Fruit fly (Drosophila melanogaster) whole organism, prepupa: ENCODE measurements around the gene CG14137.

Source experiments
- CG10669 ChIP-seq: fragments of 200-800 bp; sonication (Bioruptor generic); optimal IDR thresholded peaks from 3 replicates; lab custom pipeline; 2018; ENCODE audit warnings: missing biosample characterization, mild to moderate bottlenecking, missing genetic modification characterization, moderate library complexity
- CG11762 ChIP-seq: fragments of 200-800 bp; sonication (Bioruptor generic); optimal IDR thresholded peaks from 3 replicates; lab custom pipeline; 2016; ENCODE audit warnings: missing biosample characterization, missing genetic modification characterization; ENCODE audit not compliant: insufficient read depth
- CG15336 ChIP-seq: fragments of 200-800 bp; sonication (Bioruptor generic); IDR thresholded peaks from 2 replicates; pipeline ENCODE4 v1.3.6; 2022; ENCODE audit warnings: missing biosample characterization, missing genetic modification characterization
- CG1621 ChIP-seq: fragments of 200-800 bp; sonication (Bioruptor generic); optimal IDR thresholded peaks from 3 replicates; lab custom pipeline; 2018; ENCODE audit warnings: missing biosample characterization, mild to moderate bottlenecking, missing genetic modification characterization
- CG3032 ChIP-seq: fragments of 200-800 bp; optimal IDR thresholded peaks from 2 replicates; lab custom pipeline; 2019; ENCODE audit warnings: missing biosample characterization, mild to moderate bottlenecking, missing genetic modification characterization, moderate library complexity
- CG31627 ChIP-seq: fragments of 200-800 bp; sonication (Bioruptor generic); optimal IDR thresholded peaks from 3 replicates; lab custom pipeline; 2016; ENCODE audit warnings: missing biosample characterization, missing genetic modification characterization
- CG32006 ChIP-seq: fragments of 200-800 bp; sonication (Bioruptor generic); optimal IDR thresholded peaks from 3 replicates; lab custom pipeline; 2017; ENCODE audit warnings: missing biosample characterization, mild to moderate bottlenecking, missing genetic modification characterization
- CG34406 ChIP-seq: fragments of 200-800 bp; sonication (Bioruptor generic); optimal IDR thresholded peaks from 3 replicates; lab custom pipeline; 2016; ENCODE audit warnings: missing biosample characterization, missing genetic modification characterization
- CG3919 ChIP-seq: fragments of 200-800 bp; sonication (Bioruptor generic); optimal IDR thresholded peaks from 3 replicates; lab custom pipeline; 2016; ENCODE audit warnings: missing biosample characterization, missing genetic modification characterization
- CG4318 ChIP-seq: fragments of 200-800 bp; sonication (Bioruptor generic); optimal IDR thresholded peaks from 3 replicates; lab custom pipeline; 2017; ENCODE audit warnings: missing biosample characterization, mild to moderate bottlenecking, missing genetic modification characterization
- CG6163 ChIP-seq: fragments of 200-800 bp; sonication (Bioruptor generic); IDR thresholded peaks from 3 replicates; pipeline ENCODE4 v1.3.6; 2022; ENCODE audit warnings: missing biosample characterization, missing genetic modification characterization
- CG6276 ChIP-seq: fragments of 200-800 bp; sonication (Bioruptor generic); optimal IDR thresholded peaks from 2 replicates; lab custom pipeline; 2017; ENCODE audit warnings: missing biosample characterization, mild to moderate bottlenecking, missing genetic modification characterization
- CG6792 ChIP-seq: fragments of 200-800 bp; sonication (Bioruptor generic); optimal IDR thresholded peaks from 3 replicates; lab custom pipeline; 2016; ENCODE audit warnings: missing biosample characterization, missing genetic modification characterization
- CG6854 ChIP-seq: fragments of 200-800 bp; sonication (Bioruptor generic); optimal IDR thresholded peaks from 2 replicates; lab custom pipeline; 2017; ENCODE audit warnings: missing biosample characterization, mild to moderate bottlenecking, missing genetic modification characterization
- CG7368 ChIP-seq: fragments of 200-800 bp; sonication (Bioruptor generic); optimal IDR thresholded peaks from 3 replicates; lab custom pipeline; 2016; ENCODE audit warnings: missing biosample characterization, missing genetic modification characterization
- CG8119 ChIP-seq: fragments of 200-800 bp; sonication (Bioruptor generic); IDR thresholded peaks from 3 replicates; pipeline ENCODE4 v1.3.6; 2022; ENCODE audit warnings: missing biosample characterization, missing genetic modification characterization
- CG8319 ChIP-seq: fragments of 200-800 bp; sonication (Bioruptor generic); optimal IDR thresholded peaks from 3 replicates; lab custom pipeline; 2016; ENCODE audit warnings: missing biosample characterization, missing genetic modification characterization
- CG8632 ChIP-seq: fragments of 200-800 bp; sonication (Bioruptor generic); optimal IDR thresholded peaks from 3 replicates; lab custom pipeline; 2016; ENCODE audit warnings: missing biosample characterization, missing genetic modification characterization
- CG9139 ChIP-seq: fragments of 200-800 bp; sonication (Bioruptor generic); optimal IDR thresholded peaks from 3 replicates; lab custom pipeline; 2017; ENCODE audit warnings: missing biosample characterization, mild to moderate bottlenecking, missing genetic modification characterization
- Eip78C ChIP-seq: fragments of 200-800 bp; sonication (Bioruptor generic); peaks from one replicate; lab custom pipeline; 2016; ENCODE audit warnings: missing biosample characterization, missing genetic modification characterization
- Eip93F ChIP-seq: fragments of 200-800 bp; sonication (Bioruptor generic); optimal IDR thresholded peaks from 2 replicates; lab custom pipeline; 2016; ENCODE audit warnings: missing biosample characterization, mild to moderate bottlenecking, missing genetic modification characterization
- Ets21C ChIP-seq: fragments of 200-800 bp; sonication (Bioruptor generic); optimal IDR thresholded peaks from 3 replicates; lab custom pipeline; 2016; ENCODE audit warnings: missing biosample characterization, missing genetic modification characterization
- Hr38 ChIP-seq: sonication (Bioruptor generic); optimal IDR thresholded peaks from 2 replicates; lab custom pipeline; 2016; ENCODE audit warnings: missing biosample characterization, missing genetic modification characterization
- Hr39 ChIP-seq: fragments of 200-800 bp; sonication (Bioruptor generic); optimal IDR thresholded peaks from 2 replicates; lab custom pipeline; 2016; ENCODE audit warnings: missing biosample characterization, missing genetic modification characterization
- Lpt ChIP-seq: fragments of 200-800 bp; sonication (Bioruptor generic); optimal IDR thresholded peaks from 3 replicates; lab custom pipeline; 2016; ENCODE audit warnings: missing biosample characterization, missing genetic modification characterization
- Met ChIP-seq: fragments of 200-800 bp; sonication (Bioruptor generic); optimal IDR thresholded peaks from 3 replicates; lab custom pipeline; 2016; ENCODE audit warnings: missing biosample characterization, missing genetic modification characterization
- OdsH ChIP-seq: fragments of 200-800 bp; sonication (Bioruptor generic); optimal IDR thresholded peaks from 3 replicates; lab custom pipeline; 2016; ENCODE audit warnings: missing biosample characterization, missing genetic modification characterization
- Smox ChIP-seq: fragments of 200-800 bp; sonication (Bioruptor generic); optimal IDR thresholded peaks from 3 replicates; lab custom pipeline; 2016; ENCODE audit warnings: missing biosample characterization, missing genetic modification characterization
- Sox102F ChIP-seq: fragments of 200-800 bp; sonication (Bioruptor generic); optimal IDR thresholded peaks from 2 replicates; lab custom pipeline; 2016; ENCODE audit warnings: missing biosample characterization, mild to moderate bottlenecking, missing genetic modification characterization
- acj6 ChIP-seq: fragments of 200-800 bp; sonication (Bioruptor generic); optimal IDR thresholded peaks from 3 replicates; lab custom pipeline; 2016; ENCODE audit warnings: missing biosample characterization, missing genetic modification characterization
- esn ChIP-seq: fragments of 200-800 bp; sonication (Bioruptor generic); optimal IDR thresholded peaks from 2 replicates; lab custom pipeline; 2016; ENCODE audit warnings: missing biosample characterization, mild to moderate bottlenecking, missing genetic modification characterization, moderate library complexity
- fd85E ChIP-seq: fragments of 200-800 bp; sonication (Bioruptor generic); optimal IDR thresholded peaks from 3 replicates; lab custom pipeline; 2016; ENCODE audit warnings: missing biosample characterization, missing genetic modification characterization
- fkh ChIP-seq: fragments of 200-800 bp; sonication (Bioruptor generic); optimal IDR thresholded peaks from 3 replicates; lab custom pipeline; 2017; ENCODE audit warnings: missing biosample characterization, mild to moderate bottlenecking, missing genetic modification characterization, moderate library complexity
- net ChIP-seq: fragments of 200-800 bp; sonication (Bioruptor generic); optimal IDR thresholded peaks from 3 replicates; lab custom pipeline; 2016; ENCODE audit warnings: missing biosample characterization, missing genetic modification characterization
- pdm3 ChIP-seq: fragments of 200-800 bp; sonication (Bioruptor generic); optimal IDR thresholded peaks from 3 replicates; lab custom pipeline; 2016; ENCODE audit warnings: missing biosample characterization, missing genetic modification characterization
- ss ChIP-seq, 2 experiments: fragments of 200-800 bp; sonication (Bioruptor generic); optimal IDR thresholded peaks; 2 replicates in 1 of 2; 3 replicates in 1 of 2; lab custom pipeline; 2017 to 2018; ENCODE audit warnings: mild to moderate bottlenecking in 2 of 2, missing biosample characterization in 2 of 2, missing genetic modification characterization in 2 of 2, moderate library complexity in 1 of 2
- svp ChIP-seq: fragments of 200-800 bp; sonication (Bioruptor generic); peaks from one replicate; lab custom pipeline; 2016; ENCODE audit warnings: missing biosample characterization, missing genetic modification characterization
- topi ChIP-seq: fragments of 200-800 bp; sonication (Bioruptor generic); optimal IDR thresholded peaks from 3 replicates; lab custom pipeline; 2016; ENCODE audit warnings: missing biosample characterization, missing genetic modification characterization
- vri ChIP-seq: fragments of 200-800 bp; sonication (Bioruptor generic); optimal IDR thresholded peaks from 3 replicates; lab custom pipeline; 2016; ENCODE audit warnings: missing biosample characterization, mild to moderate bottlenecking, missing genetic modification characterization

The CG14137 gene

DNA sequence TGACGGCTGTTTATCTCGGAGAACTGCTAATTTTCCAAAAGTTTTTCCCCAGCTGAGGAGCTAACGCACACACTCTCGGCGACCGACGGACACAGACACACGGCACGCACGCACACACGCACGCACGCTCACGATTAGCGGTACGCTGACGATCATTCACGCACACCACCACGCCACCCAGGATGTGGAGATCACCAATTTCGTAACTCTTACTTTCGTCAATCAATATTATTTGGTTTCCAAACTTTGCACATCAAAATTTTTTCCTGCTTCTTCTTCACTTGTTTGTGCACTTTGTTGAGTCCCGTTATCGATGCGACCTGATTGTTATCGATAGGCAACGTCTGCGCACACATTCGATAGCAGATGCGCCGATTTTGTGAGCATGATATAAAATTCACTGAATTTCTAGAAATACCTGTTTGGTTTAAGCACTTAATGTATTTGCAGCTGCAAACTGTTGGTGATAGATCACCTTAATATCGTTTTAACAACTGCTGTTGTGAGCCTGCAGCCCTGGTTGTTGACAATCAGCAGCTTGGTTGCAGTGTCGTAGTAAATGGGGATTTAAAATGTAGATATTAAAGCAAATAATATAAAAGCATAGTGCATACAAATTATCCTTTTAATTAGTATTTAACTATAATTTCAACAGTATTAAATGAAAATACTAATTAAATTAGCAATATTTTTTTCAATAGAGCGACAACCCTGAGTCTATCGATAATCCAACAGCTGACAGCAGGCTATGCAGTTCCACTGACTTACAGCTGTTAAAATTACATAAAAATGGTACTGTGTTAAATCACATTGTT is 37.7 kb downstream of the CG14137 start, which contains the start of the genes CG7394 and Mob2 (continued):
- TF ChIP-seq Ets21C (GFP tag; lab: Kevin White, UChicago) = peak; percentile 72
- TF ChIP-seq CG8119 (GFP tag; lab: Robert Waterston, UW) = peak; percentile 84
- peak; percentile 60 for TF ChIP-seq Lpt (GFP tag; lab: Kevin White, UChicago)
- peak; percentile 83 for TF ChIP-seq CG10669 (GFP tag; lab: Kevin White, UChicago)
- peak; percentile 88 for TF ChIP-seq CG31627 (GFP tag; lab: Kevin White, UChicago)
- TF ChIP-seq CG1621 = peak; percentile 49
- peak; percentile 68 for TF ChIP-seq CG11762 (GFP tag; lab: Kevin White, UChicago)
- peak; percentile 90 for TF ChIP-seq Sox102F (GFP tag; lab: Kevin White, UChicago)
- peak; percentile 88 for TF ChIP-seq CG8632 (GFP tag; lab: Kevin White, UChicago)
- peak; percentile 74 for TF ChIP-seq CG8319 (GFP tag; lab: Kevin White, UChicago)
- TF ChIP-seq vri (GFP tag; lab: Kevin White, UChicago) = peak; percentile 91
- peak; percentile 83 for TF ChIP-seq CG6792 (GFP tag; lab: Kevin White, UChicago)
- peak; percentile 92 for TF ChIP-seq OdsH (GFP tag; lab: Kevin White, UChicago)
- TF ChIP-seq CG3919 = peak; percentile 89
- TF ChIP-seq CG32006 (GFP tag; lab: Kevin White, UChicago) = peak; percentile 84
- TF ChIP-seq CG4318 (GFP tag; lab: Kevin White, UChicago) = peak; percentile 78
- peak; percentile 48 to 69 for TF ChIP-seq ss (GFP tag; optimal IDR thresholded peaks at IDR 0.05; lab: Kevin White, UChicago)
- TF ChIP-seq fd85E (GFP tag; lab: Kevin White, UChicago) = peak; percentile 63
- no peak for TF ChIP-seq CG9139 (GFP tag; lab: Kevin White, UChicago)
- TF ChIP-seq CG3032 (tag; lab: Kevin White, UChicago) = peak; percentile 80
- TF ChIP-seq CG6854 (GFP tag; lab: Kevin White, UChicago) = no peak
- TF ChIP-seq CG15336 = peak; percentile 89
- peak; percentile 91 for TF ChIP-seq Met (GFP tag; lab: Kevin White, UChicago)
- TF ChIP-seq esn = peak; percentile 92
- TF ChIP-seq CG6276 (GFP tag; lab: Kevin White, UChicago) = peak; percentile 27
- peak; percentile 86 for TF ChIP-seq fkh (GFP tag; lab: Kevin White, UChicago)
- peak; percentile 92 for TF ChIP-seq Smox (GFP tag; lab: Kevin White, UChicago)
- peak; percentile 96 for TF ChIP-seq Eip78C (GFP tag; lab: Kevin White, UChicago)
- TF ChIP-seq Eip93F = peak; percentile 56
- TF ChIP-seq CG7368 (GFP tag; lab: Kevin White, UChicago) = peak; percentile 88
- TF ChIP-seq Hr38 (GFP tag; lab: Kevin White, UChicago) = peak; percentile 53
- peak; percentile 87 for TF ChIP-seq net
- peak; percentile 89 for TF ChIP-seq CG34406
- TF ChIP-seq acj6 (GFP tag; lab: Kevin White, UChicago) = peak; percentile 91
- TF ChIP-seq pdm3 = peak; percentile 92

DNA sequence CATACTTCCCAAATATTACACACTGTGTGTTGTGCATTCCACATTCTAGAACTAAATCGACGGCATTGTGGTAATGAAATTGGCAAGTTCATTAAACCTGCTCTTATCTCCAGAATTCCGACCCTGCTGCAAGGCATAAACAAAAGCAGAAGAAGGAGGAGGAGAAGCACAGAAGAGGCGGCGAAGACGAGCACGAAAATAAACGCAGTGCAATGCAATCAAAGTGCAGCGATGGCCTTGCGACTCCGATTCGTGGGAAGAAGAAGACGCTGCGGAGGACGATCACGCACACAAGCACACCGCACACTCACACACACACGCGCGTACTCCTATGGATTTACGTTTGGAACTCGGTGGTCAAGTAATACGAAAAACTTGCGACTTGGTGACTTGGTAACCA is 39.0 kb downstream of the CG14137 start:
- peak; percentile 34; the same call in 2 of the 3 replicates for TF ChIP-seq CG6163 (GFP tag; lab: Robert Waterston, UW)
- TF ChIP-seq Sox102F (GFP tag; lab: Kevin White, UChicago) = no peak
- no peak for TF ChIP-seq CG10669 (GFP tag; lab: Kevin White, UChicago)
- peak; percentile 98 for TF ChIP-seq svp (GFP tag; lab: Kevin White, UChicago)
- no peak for TF ChIP-seq CG6792 (GFP tag; lab: Kevin White, UChicago)
- TF ChIP-seq topi (GFP tag; lab: Kevin White, UChicago) = no peak
- peak; percentile 33 for TF ChIP-seq Hr39 (GFP tag; lab: Kevin White, UChicago)
- peak; percentile 15 to 30 for TF ChIP-seq ss (GFP tag; optimal IDR thresholded peaks at IDR 0.05; lab: Kevin White, UChicago)
